Worm (Caenorhabditis elegans) whole organism, young adult: ENCODE data around the gene melo-3.

Experiments
- B0019.2 ChIP-seq: fragments of 200-800 bp; sonication (Bioruptor generic); conservative IDR thresholded peaks from 2 replicates; pipeline ENCODE4 v1.3.6; 2022; ENCODE audit warnings: missing genetic modification reagents, missing genetic modification characterization, missing compliant biosample characterization
- B0261.1 ChIP-seq: sonication (generic microtip); optimal IDR thresholded peaks from 2 replicates; lab custom pipeline; 2016; ENCODE audit warnings: mild to moderate bottlenecking, missing genetic modification characterization, moderate library complexity, missing compliant biosample characterization
- B0336.3 ChIP-seq: fragments of 200-800 bp; sonication (Bioruptor generic); IDR thresholded peaks from 2 replicates; pipeline ENCODE4 v1.3.6; 2022; ENCODE audit warnings: missing genetic modification characterization, missing compliant biosample characterization
- F10E7.11 ChIP-seq: sonication (generic microtip); optimal IDR thresholded peaks from 2 replicates; lab custom pipeline; 2017; ENCODE audit warnings: mild to moderate bottlenecking, missing genetic modification characterization, moderate library complexity, missing compliant biosample characterization
- F33H1.4 ChIP-seq: fragments of 200-800 bp; sonication (Bioruptor generic); IDR thresholded peaks from 2 replicates; pipeline ENCODE4 v1.3.6; 2022; ENCODE audit warnings: missing genetic modification reagents, missing genetic modification characterization, missing compliant biosample characterization
- F39B2.1 ChIP-seq: fragments of 200-800 bp; sonication (Bioruptor generic); IDR thresholded peaks from 2 replicates; pipeline ENCODE4 v1.3.6; 2022; ENCODE audit warnings: missing genetic modification reagents, missing genetic modification characterization, missing compliant biosample characterization
- F52B5.7 ChIP-seq: sonication (generic microtip); optimal IDR thresholded peaks from 2 replicates; lab custom pipeline; 2016; ENCODE audit warnings: mild to moderate bottlenecking, missing genetic modification characterization, missing compliant biosample characterization
- F55B11.4 ChIP-seq: sonication (generic microtip); optimal IDR thresholded peaks from 2 replicates; lab custom pipeline; 2016; ENCODE audit warnings: missing compliant biosample characterization, missing genetic modification characterization, borderline replicate concordance; ENCODE audit not compliant: insufficient read depth
- K11D2.4 ChIP-seq: fragments of 200-800 bp; sonication (Bioruptor generic); IDR thresholded peaks from 2 replicates; pipeline ENCODE4 v1.3.6; 2022; ENCODE audit warnings: missing genetic modification reagents, missing genetic modification characterization, missing compliant biosample characterization
- K12H6.12 ChIP-seq: fragments of 200-800 bp; sonication (Bioruptor generic); optimal IDR thresholded peaks from 2 replicates; lab custom pipeline; 2018; ENCODE audit warnings: mild to moderate bottlenecking, missing genetic modification characterization, missing compliant biosample characterization
- T07F8.4 ChIP-seq: sonication (generic microtip); optimal IDR thresholded peaks from 2 replicates; lab custom pipeline; 2016; ENCODE audit warnings: mild to moderate bottlenecking, missing genetic modification characterization, moderate library complexity, missing compliant biosample characterization
- Y53G8AR.9 ChIP-seq: fragments of 200-800 bp; sonication (Bioruptor generic); conservative IDR thresholded peaks from 2 replicates; pipeline ENCODE4 v1.3.6; 2022; ENCODE audit warnings: missing genetic modification reagents, missing genetic modification characterization, missing compliant biosample characterization
- Y67H2A.10 ChIP-seq: fragments of 200-800 bp; sonication (Bioruptor generic); conservative IDR thresholded peaks from 2 replicates; pipeline ENCODE4 v1.3.6; 2022; ENCODE audit warnings: missing genetic modification reagents, missing genetic modification characterization, missing compliant biosample characterization
- Y79H2A.3 ChIP-seq: fragments of 200-800 bp; sonication (Bioruptor generic); conservative IDR thresholded peaks from 2 replicates; pipeline ENCODE4 v1.3.6; 2022; ENCODE audit warnings: missing genetic modification reagents, missing genetic modification characterization, missing compliant biosample characterization
- ama-1 ChIP-seq, 3 experiments: fragments of 150-350 bp in 1 of 3; sonication (generic microtip) in 2 of 3; optimal IDR thresholded peaks; 2 replicates each; lab custom pipeline; 2014 to 2018; ENCODE audit warnings: missing biosample characterization in 2 of 3, missing genetic modification characterization in 2 of 3, missing genetic modification reagents in 2 of 3
- attf-5 ChIP-seq: fragments of 200-800 bp; sonication (Bioruptor generic); optimal IDR thresholded peaks from 2 replicates; lab custom pipeline; 2018; ENCODE audit warnings: mild to moderate bottlenecking, missing genetic modification characterization, missing compliant biosample characterization
- bed-2 ChIP-seq: fragments of 200-800 bp; sonication (Bioruptor generic); IDR thresholded peaks from 2 replicates; pipeline ENCODE4 v1.3.6; 2022; ENCODE audit warnings: missing genetic modification reagents, missing genetic modification characterization, missing compliant biosample characterization
- ccch-3 ChIP-seq: fragments of 200-800 bp; sonication (Bioruptor generic); optimal IDR thresholded peaks from 2 replicates; lab custom pipeline; 2018; ENCODE audit warnings: mild to moderate bottlenecking, missing genetic modification characterization, missing compliant biosample characterization
- cebp-2 ChIP-seq: fragments of 200-800 bp; sonication (Bioruptor generic); IDR thresholded peaks from 2 replicates; pipeline ENCODE4 v1.3.6; 2022; ENCODE audit warnings: missing genetic modification characterization, missing compliant biosample characterization
- ceh-100 ChIP-seq: fragments of 200-800 bp; sonication (Bioruptor generic); IDR thresholded peaks from 2 replicates; pipeline ENCODE4 v1.3.6; 2022; ENCODE audit warnings: missing genetic modification reagents, missing genetic modification characterization, missing compliant biosample characterization
- ceh-40 ChIP-seq: fragments of 200-800 bp; sonication (Bioruptor generic); IDR thresholded peaks from 2 replicates; pipeline ENCODE4 v1.3.6; 2022; ENCODE audit warnings: missing genetic modification characterization, missing compliant biosample characterization
- ceh-91 ChIP-seq: fragments of 200-800 bp; sonication (Bioruptor generic); IDR thresholded peaks from 2 replicates; pipeline ENCODE4 v1.3.6; 2022; ENCODE audit warnings: missing genetic modification reagents, missing genetic modification characterization, missing compliant biosample characterization
- egrh-3 ChIP-seq: fragments of 200-800 bp; sonication (Bioruptor generic); IDR thresholded peaks from 2 replicates; pipeline ENCODE4 v1.3.6; 2022; ENCODE audit warnings: missing genetic modification reagents, missing genetic modification characterization, missing compliant biosample characterization
- ekl-4 ChIP-seq: fragments of 200-800 bp; sonication (Bioruptor generic); IDR thresholded peaks from 2 replicates; pipeline ENCODE4 v1.3.6; 2022; ENCODE audit warnings: missing genetic modification reagents, missing genetic modification characterization, missing compliant biosample characterization
- ets-4 ChIP-seq: fragments of 200-800 bp; sonication (Bioruptor generic); optimal IDR thresholded peaks from 2 replicates; lab custom pipeline; 2018; ENCODE audit warnings: mild to moderate bottlenecking, missing genetic modification characterization, missing compliant biosample characterization
- gei-17 ChIP-seq: fragments of 200-800 bp; sonication (Bioruptor generic); optimal IDR thresholded peaks from 2 replicates; lab custom pipeline; 2018; ENCODE audit warnings: mild to moderate bottlenecking, missing genetic modification characterization, missing compliant biosample characterization
- hlh-12 ChIP-seq: sonication (generic microtip); optimal IDR thresholded peaks from 2 replicates; lab custom pipeline; 2016; ENCODE audit warnings: missing genetic modification characterization, missing compliant biosample characterization
- hmg-1.2 ChIP-seq: fragments of 200-800 bp; sonication (Bioruptor generic); IDR thresholded peaks from 2 replicates; pipeline ENCODE4 v1.3.6; 2022; ENCODE audit warnings: missing genetic modification reagents, missing genetic modification characterization, missing compliant biosample characterization
- let-607 ChIP-seq, 2 experiments: fragments of 200-800 bp in 1 of 2; sonication (Bioruptor generic) in 1 of 2; sonication (generic microtip) in 1 of 2; optimal IDR thresholded peaks; 2 replicates each; lab custom pipeline; 2016 to 2018; ENCODE audit warnings: mild to moderate bottlenecking in 2 of 2, missing compliant biosample characterization in 2 of 2, missing genetic modification characterization in 2 of 2, moderate library complexity in 2 of 2, missing genotype in 1 of 2
- lin-35 ChIP-seq, 3 experiments: fragments of 150-350 bp in 2 of 3; sonication (generic microtip) in 1 of 3; optimal IDR thresholded peaks; 2 replicates each; lab custom pipeline; 2014 to 2018; ENCODE audit warnings: missing biosample characterization in 3 of 3, missing genetic modification characterization in 3 of 3, missing genetic modification reagents in 3 of 3
- lsy-27 ChIP-seq: sonication (generic microtip); optimal IDR thresholded peaks from 2 replicates; lab custom pipeline; 2017; ENCODE audit warnings: missing genetic modification characterization, mild to moderate bottlenecking, missing compliant biosample characterization, antibody characterized with exemption, missing genotype, borderline replicate concordance; ENCODE audit not compliant: insufficient read depth
- madf-6 ChIP-seq: fragments of 200-800 bp; sonication (Bioruptor generic); IDR thresholded peaks from 2 replicates; pipeline ENCODE4 v1.3.6; 2022; ENCODE audit warnings: missing genetic modification reagents, missing genetic modification characterization, missing compliant biosample characterization
- madf-8 ChIP-seq: fragments of 200-800 bp; sonication (Bioruptor generic); conservative IDR thresholded peaks from 2 replicates; pipeline ENCODE4 v1.3.6; 2022; ENCODE audit warnings: missing genetic modification reagents, missing genetic modification characterization, missing compliant biosample characterization
- nfya-2 ChIP-seq: fragments of 200-800 bp; sonication (Bioruptor generic); IDR thresholded peaks from 2 replicates; pipeline ENCODE4 v1.3.6; 2022; ENCODE audit warnings: missing genetic modification reagents, missing genetic modification characterization, missing compliant biosample characterization
- nhr-179 ChIP-seq: sonication (generic microtip); optimal IDR thresholded peaks from 2 replicates; lab custom pipeline; 2016; ENCODE audit warnings: mild to moderate bottlenecking, missing genetic modification characterization, missing compliant biosample characterization
- nhr-27 ChIP-seq: fragments of 200-800 bp; sonication (Bioruptor generic); optimal IDR thresholded peaks from 2 replicates; lab custom pipeline; 2018; ENCODE audit warnings: mild to moderate bottlenecking, missing genetic modification characterization, moderate library complexity, missing compliant biosample characterization
- nhr-80 ChIP-seq: sonication (generic microtip); optimal IDR thresholded peaks from 2 replicates; lab custom pipeline; 2016; ENCODE audit warnings: missing genetic modification characterization, missing compliant biosample characterization
- nhr-90 ChIP-seq: sonication (generic microtip); optimal IDR thresholded peaks from 2 replicates; lab custom pipeline; 2016; ENCODE audit warnings: missing genotype, mild to moderate bottlenecking, missing genetic modification characterization, missing compliant biosample characterization
- snpc-1.3 ChIP-seq: sonication (generic microtip); optimal IDR thresholded peaks from 2 replicates; lab custom pipeline; 2017; ENCODE audit warnings: missing genetic modification characterization, mild to moderate bottlenecking, missing compliant biosample characterization, antibody characterized with exemption, moderate library complexity, missing genotype, missing genetic modification reagents; ENCODE audit not compliant: insufficient read depth
- snpc-4 ChIP-seq, 5 experiments: fragments of 150-350 bp in 1 of 5; sonication (generic microtip) in 4 of 5; optimal IDR thresholded peaks; 2 replicates each; lab custom pipeline; 2014 to 2018; ENCODE audit warnings: missing genetic modification characterization in 5 of 5, missing biosample characterization in 3 of 5, antibody characterized with exemption in 2 of 5, mild to moderate bottlenecking in 2 of 5, missing compliant biosample characterization in 2 of 5, missing genotype in 2 of 5, moderate library complexity in 2 of 5, missing genetic modification reagents in 1 of 5
- sptf-2 ChIP-seq: fragments of 200-800 bp; sonication (Bioruptor generic); optimal IDR thresholded peaks from 2 replicates; lab custom pipeline; 2018; ENCODE audit warnings: mild to moderate bottlenecking, missing genetic modification characterization, missing compliant biosample characterization
- tbx-9 ChIP-seq: sonication (generic microtip); optimal IDR thresholded peaks from 2 replicates; lab custom pipeline; 2016; ENCODE audit warnings: borderline replicate concordance, missing genetic modification characterization, inconsistent platforms, missing compliant biosample characterization
- xnd-1 ChIP-seq: sonication (generic microtip); optimal IDR thresholded peaks from 2 replicates; lab custom pipeline; 2016; ENCODE audit warnings: missing genotype, missing genetic modification reagents, missing genetic modification characterization, missing compliant biosample characterization
- zfh-2 ChIP-seq: fragments of 200-800 bp; sonication (Bioruptor generic); conservative IDR thresholded peaks from 2 replicates; pipeline ENCODE4 v1.3.6; 2022; ENCODE audit warnings: missing genetic modification reagents, missing genetic modification characterization, missing compliant biosample characterization
- ztf-22 ChIP-seq: fragments of 200-800 bp; sonication (Bioruptor generic); optimal IDR thresholded peaks from 2 replicates; lab custom pipeline; 2018; ENCODE audit warnings: mild to moderate bottlenecking, missing genetic modification characterization, moderate library complexity, missing compliant biosample characterization
- ztf-25 ChIP-seq: fragments of 200-800 bp; sonication (Bioruptor generic); IDR thresholded peaks from 2 replicates; pipeline ENCODE4 v1.3.6; 2022; ENCODE audit warnings: missing genetic modification reagents, missing genetic modification characterization, missing compliant biosample characterization
- ztf-3 ChIP-seq: fragments of 200-800 bp; sonication (Bioruptor generic); optimal IDR thresholded peaks from 2 replicates; lab custom pipeline; 2018; ENCODE audit warnings: mild to moderate bottlenecking, missing genetic modification characterization, missing compliant biosample characterization

melo-3 gene

DNA sequence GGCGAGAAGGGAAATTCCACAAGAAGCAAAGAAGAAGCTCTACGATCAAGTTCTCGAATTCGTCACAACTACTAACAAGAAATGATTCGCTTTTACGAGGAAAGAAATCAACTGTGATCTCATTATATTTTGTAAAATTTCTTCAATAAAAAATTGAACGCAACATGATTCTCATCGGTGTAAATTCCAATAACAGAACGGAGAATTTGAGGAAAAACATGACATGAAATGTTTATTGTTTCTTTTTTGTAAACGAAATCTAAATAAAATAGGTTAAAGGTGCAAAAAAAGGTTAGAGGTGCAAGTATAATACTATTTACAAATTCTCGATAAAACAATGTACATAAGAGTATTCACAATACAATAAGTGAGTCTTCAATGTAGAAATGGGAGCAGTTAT is 45.2 kb downstream of the melo-3 start (continued):
- TF ChIP-seq T07F8.4 (no peak), nfya-2 (no peak), ekl-4 (GFP tag; lab: Robert Waterston, UW) (peak; percentile 72), K12H6.12 (no peak), ztf-3 (GFP tag; lab: Kevin White, UChicago) (no peak), F55B11.4 (no peak), madf-8 (GFP tag; lab: Robert Waterston, UW) (peak; percentile 23; the same call in 1 of the 2 replicates), F39B2.1 (0 out of 2 replicates have a peak, but pooled peaks have one; percentile 43), attf-5 (GFP tag; lab: Kevin White, UChicago) (peak; percentile 28), snpc-1.3 (tag; lab: Kevin White, UChicago) (peak; percentile 85), ama-1 (optimal IDR thresholded peaks at IDR 0.05; lab: Kevin White, UChicago) (no peak), ama-1 (GFP tag; optimal IDR thresholded peaks at IDR 0.05; lab: Kevin White, UChicago) (peak in 1 of 2 experiments; percentile 49), hmg-1.2 (GFP tag; lab: Robert Waterston, UW) (peak; percentile 12; the same call in 1 of the 2 replicates), ceh-40 (0 out of 2 replicates have a peak, but pooled peaks have one; percentile 41), ets-4 (GFP tag; lab: Kevin White, UChicago) (no peak), ceh-100 (GFP tag; lab: Robert Waterston, UW) (peak; percentile 56; the same call in 1 of the 2 replicates), B0019.2 (GFP tag; lab: Robert Waterston, UW) (no peak), F10E7.11 (no peak), nhr-90 (tag; lab: Kevin White, UChicago) (no peak), egrh-3 (no peak), cebp-2 (no peak), let-607 (tag; optimal IDR thresholded peaks at IDR 0.05; lab: Kevin White, UChicago) (no peak), B0336.3 (peak; percentile 84), ztf-22 (GFP tag; lab: Kevin White, UChicago) (no peak), lin-35 (GFP tag; optimal IDR thresholded peaks at IDR 0.05; lab: Kevin White, UChicago) (no peak), snpc-4 (GFP tag; optimal IDR thresholded peaks at IDR 0.05; lab: Kevin White, UChicago) (no peak), snpc-4 (tag; optimal IDR thresholded peaks at IDR 0.05; lab: Kevin White, UChicago) (no peak), nhr-27 (tag; lab: Kevin White, UChicago) (no peak), nhr-80 (tag; lab: Kevin White, UChicago) (no peak), F33H1.4 (GFP tag; lab: Robert Waterston, UW) (0 out of 2 replicates have a peak, but pooled peaks have one; percentile 23), xnd-1 (peak; percentile 21), hlh-12 (tag; lab: Kevin White, UChicago) (no peak), Y67H2A.10 (no peak), ceh-91 (no peak), nhr-179 (tag; lab: Kevin White, UChicago) (no peak), bed-2 (GFP tag; lab: Robert Waterston, UW) (no peak), K11D2.4 (GFP tag; lab: Robert Waterston, UW) (no peak), sptf-2 (no peak), F52B5.7 (tag; lab: Kevin White, UChicago) (no peak), B0261.1 (no peak), zfh-2 (GFP tag; lab: Robert Waterston, UW) (no peak), lsy-27 (tag; lab: Kevin White, UChicago) (no peak), ztf-25 (GFP tag; lab: Robert Waterston, UW) (no peak), madf-6 (GFP tag; lab: Robert Waterston, UW) (peak; percentile 76), tbx-9 (tag; lab: Kevin White, UChicago) (no peak), gei-17 (no peak), Y79H2A.3 (peak; percentile 39; the same call in 1 of the 2 replicates), Y53G8AR.9 (GFP tag; lab: Robert Waterston, UW) (peak; percentile 83; the same call in 1 of the 2 replicates), ccch-3 (GFP tag; lab: Kevin White, UChicago) (no peak)
